Worm (Caenorhabditis elegans): ENCODE data around the gene F58H7.1.
"Not testable (repeated sequence)": the region's sequence is repeated elsewhere in the genome, so short reads cannot be mapped to it uniquely, and the experiment has no call there.

F58H7.1 gene

DNA sequence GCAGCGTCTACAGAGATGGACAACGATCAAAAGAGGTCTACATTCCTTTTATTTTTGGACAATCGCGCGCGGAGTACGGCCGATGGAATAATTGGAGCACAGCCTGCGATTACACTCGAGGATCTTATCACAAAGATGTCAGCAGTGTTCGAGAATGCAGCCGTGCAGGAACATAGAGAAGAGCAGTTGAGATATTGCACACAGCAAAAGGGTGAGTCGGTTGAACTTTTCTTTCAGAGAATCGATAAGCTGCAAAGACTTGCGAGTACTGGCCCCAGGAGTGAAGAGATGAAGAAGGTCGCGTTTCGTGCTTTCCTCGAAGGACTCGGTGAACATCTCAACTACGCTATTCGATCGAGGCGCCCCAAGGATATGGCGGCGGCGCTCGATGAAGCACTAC, 20.8 kb downstream of the F58H7.1 start:
- TF ChIP-seq ets-5 (GFP tag; IDR thresholded peaks at IDR 0.05) (no peak), sptf-1 (tag; optimal IDR thresholded peaks at IDR 0.05) (no peak), nhr-28 (tag; optimal IDR thresholded peaks at IDR 0.05) (no peak), mab-9 (GFP tag; IDR thresholded peaks at IDR 0.05) (no peak), nhr-19 (GFP tag; conservative IDR thresholded peaks at IDR 0.05) (no peak), nhr-71 (tag; optimal IDR thresholded peaks at IDR 0.05) (no peak), swsn-7 (tag; optimal IDR thresholded peaks at IDR 0.05) (no peak), unc-98 (GFP tag; IDR thresholded peaks at IDR 0.05) (no peak), nhr-11 (tag; optimal IDR thresholded peaks at IDR 0.05) (no peak), egl-27 (tag; optimal IDR thresholded peaks at IDR 0.05) (no peak), efl-1 (optimal IDR thresholded peaks at IDR 0.05) (no peak), efl-1 (GFP tag; optimal IDR thresholded peaks at IDR 0.05 in 1 of 2) (no peak), snu-23 (GFP tag; optimal IDR thresholded peaks at IDR 0.05) (no peak), nhr-85 (tag) (no peak)

DNA sequence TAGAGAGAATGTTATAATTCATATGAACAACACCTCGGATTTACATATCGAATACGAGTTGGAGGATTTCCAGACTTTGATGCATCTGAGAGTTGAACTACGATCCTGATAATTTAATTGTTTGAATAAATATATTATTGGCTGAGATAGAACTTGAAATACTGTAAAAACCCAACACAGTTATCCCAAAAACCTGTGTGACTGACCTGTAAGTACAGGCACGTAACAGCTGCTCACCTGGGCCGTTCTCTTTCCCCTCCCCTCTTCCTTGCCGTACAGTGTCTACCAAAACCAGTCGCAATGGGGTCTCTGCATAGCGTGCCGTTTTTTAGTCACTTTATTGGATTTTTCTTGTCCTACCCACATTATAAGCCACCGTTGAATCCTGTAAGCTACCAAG, 30.7 kb downstream of the F58H7.1 start, which contains the start of gene fbxc-12:
Gene fbxc-12 (plus strand): TSS at position 301 of the 400 bp plus-strand sequence.
- not testable (repeated sequence) for TF ChIP-seq isw-1 (GFP tag; IDR thresholded peaks at IDR 0.05); lin-14 (GFP tag; optimal IDR thresholded peaks at IDR 0.05); lin-13 (GFP tag; optimal IDR thresholded peaks at IDR 0.05)

DNA sequence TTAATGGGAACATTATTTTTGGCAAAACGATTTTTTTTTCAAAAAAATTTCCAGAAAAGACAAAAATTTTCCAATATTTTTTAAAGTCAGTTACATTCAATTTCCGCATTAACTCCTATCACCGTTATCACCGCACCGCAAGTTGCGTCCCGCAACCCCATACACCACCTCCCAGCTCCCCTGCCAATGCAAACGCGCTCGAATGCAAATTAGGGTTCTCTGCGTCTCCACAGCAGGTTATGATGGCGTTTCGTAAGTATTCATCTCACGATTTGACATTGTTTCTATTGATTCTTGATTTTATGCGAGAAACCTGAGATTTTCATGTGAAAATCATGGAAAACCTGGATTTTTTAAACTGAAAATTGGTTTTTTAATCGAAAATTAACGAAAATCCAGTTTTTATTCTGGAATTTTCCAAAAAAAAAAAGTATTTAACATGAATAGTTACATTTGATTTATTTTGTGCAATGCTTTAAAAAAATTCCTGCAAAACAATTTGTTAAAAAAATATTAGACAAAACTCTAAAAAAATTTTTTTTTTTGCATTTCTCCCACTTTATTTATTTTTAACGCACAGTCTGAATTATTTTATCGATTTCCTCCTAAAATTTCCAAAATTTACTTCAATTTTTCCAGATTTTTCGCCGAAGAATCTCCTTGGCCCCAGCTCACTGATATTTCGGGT, 50.8 kb downstream of the F58H7.1 start, which contains the start of gene mak-2:
Gene mak-2 (plus strand): TSS at position 638 of the 688 bp plus-strand sequence.
- TF ChIP-seq swsn-7 (tag; optimal IDR thresholded peaks at IDR 0.05): peak; percentile 73
- TF ChIP-seq sox-4 (tag; optimal IDR thresholded peaks at IDR 0.05): no peak
- TF ChIP-seq unc-62 (GFP tag; optimal IDR thresholded peaks at IDR 0.05): no peak
- no peak for TF ChIP-seq mef-2 (tag; optimal IDR thresholded peaks at IDR 0.05)
- TF ChIP-seq nhr-71 (tag; optimal IDR thresholded peaks at IDR 0.05): peak; percentile 76
- no peak for TF ChIP-seq nhr-237 (tag; optimal IDR thresholded peaks at IDR 0.05)
- TF ChIP-seq snu-23 (GFP tag; optimal IDR thresholded peaks at IDR 0.05): peak; percentile 77
- peak; percentile 15 for TF ChIP-seq nhr-85 (tag)
- TF ChIP-seq rnt-1 (tag; optimal IDR thresholded peaks at IDR 0.05): peak; percentile 84
- peak; percentile 60 for TF ChIP-seq nhr-20 (tag; optimal IDR thresholded peaks at IDR 0.05)
- no peak for TF ChIP-seq egl-13 (tag; optimal IDR thresholded peaks at IDR 0.05)
- TF ChIP-seq snpc-4 (tag; optimal IDR thresholded peaks at IDR 0.05): peak; percentile 78
- peak; percentile 60 for TF ChIP-seq blmp-1 (tag; optimal IDR thresholded peaks at IDR 0.05)
- no peak for TF ChIP-seq lin-39 (tag; optimal IDR thresholded peaks at IDR 0.05)
- no peak for TF ChIP-seq pag-3 (tag; optimal IDR thresholded peaks at IDR 0.05; ENCODE audit: borderline replicate concordance, insufficient read depth)
- peak; percentile 84 to 90 for TF ChIP-seq lin-35 (GFP tag; optimal IDR thresholded peaks at IDR 0.05)
- TF ChIP-seq lin-15B (tag; optimal IDR thresholded peaks at IDR 0.05): peak; percentile 89
- TF ChIP-seq tbx-2 (tag; optimal IDR thresholded peaks at IDR 0.05): peak; percentile 37
- TF ChIP-seq unc-98 (GFP tag; IDR thresholded peaks at IDR 0.05): no peak
- peak; percentile 69 for TF ChIP-seq lin-14 (GFP tag; optimal IDR thresholded peaks at IDR 0.05)
- TF ChIP-seq zip-4 (GFP tag; optimal IDR thresholded peaks at IDR 0.05): no peak
- peak; percentile 19 for TF ChIP-seq irx-1 (tag; optimal IDR thresholded peaks at IDR 0.05)
- peak; percentile 59 for TF ChIP-seq pqm-1 (tag; optimal IDR thresholded peaks at IDR 0.05)
- no peak for TF ChIP-seq zag-1 (tag; optimal IDR thresholded peaks at IDR 0.05)
- no peak for TF ChIP-seq nhr-28 (tag; optimal IDR thresholded peaks at IDR 0.05)
- no peak for TF ChIP-seq sup-37 (GFP tag; optimal IDR thresholded peaks at IDR 0.05)
- TF ChIP-seq Y116A8C.19 (tag; optimal IDR thresholded peaks at IDR 0.05; ENCODE audit: borderline replicate concordance): no peak
- peak; percentile 83 for TF ChIP-seq mep-1 (tag; optimal IDR thresholded peaks at IDR 0.05)
- TF ChIP-seq ceh-82 (tag; optimal IDR thresholded peaks at IDR 0.05): peak; percentile 63 to 85 (median 66)
- no peak for TF ChIP-seq nhr-76 (tag; optimal IDR thresholded peaks at IDR 0.05)
- peak in 1 of 6 experiments; percentile 24 for TF ChIP-seq elt-3 (tag; optimal IDR thresholded peaks at IDR 0.05)
- TF ChIP-seq pax-3 (tag; optimal IDR thresholded peaks at IDR 0.05): no peak
- TF ChIP-seq xbp-1 (tag; optimal IDR thresholded peaks at IDR 0.05): peak; percentile 82
- no peak for TF ChIP-seq ztf-4 (tag; optimal IDR thresholded peaks at IDR 0.05)
- TF ChIP-seq C04F5.9 (tag; optimal IDR thresholded peaks at IDR 0.05): no peak
- TF ChIP-seq ceh-88 (GFP tag; IDR thresholded peaks at IDR 0.05): no peak
- TF ChIP-seq C34B4.2 (tag; optimal IDR thresholded peaks at IDR 0.05): no peak
- peak; percentile 30 for TF ChIP-seq fkh-10 (GFP tag; optimal IDR thresholded peaks at IDR 0.05)
- peak; percentile 61 for TF ChIP-seq unc-130 (tag; optimal IDR thresholded peaks at IDR 0.05)
